Worm (Caenorhabditis elegans) whole organism, L2 larva: Measurements from ENCODE around the gene Y73F4A.1.

ENCODE experiments used
- alr-1 ChIP-seq: fragments of 150-350 bp; optimal IDR thresholded peaks from 2 replicates; lab custom pipeline; 2014; ENCODE audit warnings: missing biosample characterization, missing genetic modification characterization
- blmp-1 ChIP-seq: sonication (generic microtip); optimal IDR thresholded peaks from 2 replicates; lab custom pipeline; 2017; ENCODE audit warnings: missing genetic modification characterization, mild to moderate bottlenecking, missing compliant biosample characterization, antibody characterized with exemption, moderate library complexity; ENCODE audit not compliant: insufficient read depth
- elt-1 ChIP-seq: fragments of 150-350 bp; optimal IDR thresholded peaks from 2 replicates; lab custom pipeline; 2014; ENCODE audit warnings: missing biosample characterization, missing genetic modification characterization
- elt-3 ChIP-seq: sonication (generic microtip); optimal IDR thresholded peaks from 2 replicates; lab custom pipeline; 2017; ENCODE audit warnings: missing biosample characterization, missing genetic modification characterization
- fos-1 ChIP-seq: fragments of 150-350 bp; optimal IDR thresholded peaks from 2 replicates; lab custom pipeline; 2014; ENCODE audit warnings: missing biosample characterization, missing genetic modification characterization
- mab-5 ChIP-seq: fragments of 150-350 bp; optimal IDR thresholded peaks from 2 replicates; lab custom pipeline; 2014; ENCODE audit warnings: missing biosample characterization, missing genetic modification characterization
- mdl-1 ChIP-seq, 2 experiments: fragments of 150-350 bp in 1 of 2; sonication (generic microtip) in 1 of 2; optimal IDR thresholded peaks; 2 replicates each; lab custom pipeline; 2017; ENCODE audit warnings: missing biosample characterization in 2 of 2, missing genetic modification characterization in 2 of 2
- nhr-12 ChIP-seq: fragments of 150-350 bp; optimal IDR thresholded peaks from 2 replicates; lab custom pipeline; 2014; ENCODE audit warnings: missing biosample characterization, missing genetic modification characterization
- nhr-77 ChIP-seq: fragments of 150-350 bp; optimal IDR thresholded peaks from 2 replicates; lab custom pipeline; 2014; ENCODE audit warnings: missing biosample characterization, missing genetic modification characterization
- snpc-4 ChIP-seq: fragments of 150-350 bp; optimal IDR thresholded peaks from 2 replicates; lab custom pipeline; 2014; ENCODE audit warnings: missing biosample characterization, missing genetic modification characterization
- unc-62 ChIP-seq: fragments of 150-350 bp; optimal IDR thresholded peaks from 2 replicates; lab custom pipeline; 2014; ENCODE audit warnings: missing biosample characterization, missing genetic modification reagents, missing genetic modification characterization
- zag-1 ChIP-seq: fragments of 150-350 bp; optimal IDR thresholded peaks from 2 replicates; lab custom pipeline; 2014; ENCODE audit warnings: missing biosample characterization, missing genetic modification characterization
- ztf-11 ChIP-seq: sonication (generic microtip); optimal IDR thresholded peaks from 2 replicates; lab custom pipeline; 2017; ENCODE audit warnings: missing biosample characterization, missing genetic modification characterization
- ztf-4 ChIP-seq: fragments of 150-350 bp; optimal IDR thresholded peaks from 2 replicates; lab custom pipeline; 2014; ENCODE audit warnings: missing biosample characterization, missing genetic modification characterization

DNA sequence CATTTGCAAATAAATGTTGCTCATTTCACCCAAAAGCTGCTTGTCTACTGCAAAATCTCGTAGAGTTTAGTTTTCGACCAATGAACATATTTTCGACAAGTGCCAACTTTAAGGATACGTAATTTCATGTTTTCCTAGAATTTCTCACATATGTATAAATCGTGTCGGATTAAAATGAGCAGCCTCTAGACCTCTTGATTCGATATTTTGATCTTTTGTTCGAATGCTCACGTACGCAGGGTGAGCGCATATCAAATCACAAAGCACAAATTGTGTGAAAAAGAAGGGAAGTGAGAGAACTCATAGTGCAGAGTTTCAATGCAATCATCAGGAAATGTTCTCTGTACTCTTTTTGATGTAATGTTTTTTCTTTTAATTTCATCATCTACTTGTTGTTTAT, 18.4 kb upstream of the Y73F4A.1 start:
- TF ChIP-seq nhr-77 (tag; lab: Kevin White, UChicago) (no peak), elt-1 (tag; lab: Kevin White, UChicago) (no peak), alr-1 (tag; lab: Kevin White, UChicago) (no peak), ztf-4 (tag; lab: Kevin White, UChicago) (no peak), nhr-12 (no peak), mdl-1 (tag; optimal IDR thresholded peaks at IDR 0.05; lab: Kevin White, UChicago) (no peak), blmp-1 (tag; lab: Kevin White, UChicago) (no peak), fos-1 (tag; lab: Kevin White, UChicago) (peak; percentile 10), unc-62 (GFP tag; lab: Kevin White, UChicago) (no peak), mab-5 (no peak), ztf-11 (tag; lab: Kevin White, UChicago) (no peak), zag-1 (tag; lab: Kevin White, UChicago) (no peak), elt-3 (tag; lab: Kevin White, UChicago) (no peak), snpc-4 (tag; lab: Kevin White, UChicago) (no peak)
